Worm (Caenorhabditis elegans) whole organism, young adult: ENCODE data around the gene srg-15.

ENCODE experiments used
- B0035.1 ChIP-seq: sonication (generic microtip); optimal IDR thresholded peaks from 2 replicates; lab custom pipeline; 2016; ENCODE audit warnings: missing genetic modification characterization, mild to moderate bottlenecking, missing compliant biosample characterization, missing genotype, missing genetic modification reagents
- C17E4.6 ChIP-seq: fragments of 200-800 bp; sonication (Bioruptor generic); IDR thresholded peaks from 2 replicates; pipeline ENCODE4 v1.3.6; 2022; ENCODE audit warnings: missing genetic modification reagents, missing genetic modification characterization, missing compliant biosample characterization
- F52B5.7 ChIP-seq: sonication (generic microtip); optimal IDR thresholded peaks from 2 replicates; lab custom pipeline; 2016; ENCODE audit warnings: mild to moderate bottlenecking, missing genetic modification characterization, missing compliant biosample characterization
- F57A8.1 ChIP-seq: fragments of 200-800 bp; sonication (Bioruptor generic); optimal IDR thresholded peaks from 2 replicates; lab custom pipeline; 2018; ENCODE audit warnings: mild to moderate bottlenecking, missing genetic modification characterization, moderate library complexity, missing compliant biosample characterization
- bed-1 ChIP-seq: fragments of 200-800 bp; sonication (Bioruptor generic); IDR thresholded peaks from 2 replicates; pipeline ENCODE4 v1.3.6; 2022; ENCODE audit warnings: missing genetic modification reagents, missing genetic modification characterization, missing compliant biosample characterization
- gei-17 ChIP-seq: fragments of 200-800 bp; sonication (Bioruptor generic); optimal IDR thresholded peaks from 2 replicates; lab custom pipeline; 2018; ENCODE audit warnings: mild to moderate bottlenecking, missing genetic modification characterization, missing compliant biosample characterization
- lin-35 ChIP-seq, 3 experiments: fragments of 150-350 bp in 2 of 3; sonication (generic microtip) in 1 of 3; optimal IDR thresholded peaks; 2 replicates each; lab custom pipeline; 2014 to 2018; ENCODE audit warnings: missing biosample characterization in 3 of 3, missing genetic modification characterization in 3 of 3, missing genetic modification reagents in 3 of 3
- nfya-1 ChIP-seq: sonication (generic microtip); optimal IDR thresholded peaks from 2 replicates; lab custom pipeline; 2017; ENCODE audit warnings: antibody characterized with exemption, missing compliant biosample characterization, missing genetic modification characterization, borderline replicate concordance; ENCODE audit not compliant: insufficient read depth
- pha-4 ChIP-seq: fragments of 150-350 bp; sonication (generic microtip); optimal IDR thresholded peaks from 2 replicates; lab custom pipeline; 2014; ENCODE audit warnings: missing biosample characterization, missing genetic modification reagents, missing genetic modification characterization
- snpc-1.1 ChIP-seq: sonication (generic microtip); optimal IDR thresholded peaks from 2 replicates; lab custom pipeline; 2017; ENCODE audit warnings: missing genetic modification characterization, mild to moderate bottlenecking, missing compliant biosample characterization, antibody characterized with exemption, moderate library complexity, missing genotype, missing genetic modification reagents; ENCODE audit not compliant: insufficient read depth
- tbx-9 ChIP-seq: sonication (generic microtip); optimal IDR thresholded peaks from 2 replicates; lab custom pipeline; 2016; ENCODE audit warnings: borderline replicate concordance, missing genetic modification characterization, inconsistent platforms, missing compliant biosample characterization

ce11 chrII:8740326-8740949 lies 30.2 kb upstream of the srg-15 start:
- TF ChIP-seq C17E4.6 (no peak), B0035.1 (tag; lab: Kevin White, UChicago) (no peak), nfya-1 (tag; lab: Kevin White, UChicago) (no peak), F57A8.1 (GFP tag; lab: Kevin White, UChicago) (no peak), F52B5.7 (tag; lab: Kevin White, UChicago) (no peak), gei-17 (no peak), lin-35 (GFP tag; optimal IDR thresholded peaks at IDR 0.05; lab: Kevin White, UChicago) (no peak), bed-1 (GFP tag; lab: Robert Waterston, UW) (no peak), pha-4 (tag; lab: Kevin White, UChicago) (no peak), snpc-1.1 (tag; lab: Kevin White, UChicago) (no peak), tbx-9 (tag; lab: Kevin White, UChicago) (no peak)
